Fruit fly (Drosophila melanogaster): Measurements from ENCODE around the gene CG10026.

Gene CG10026

dm6 chr2L:19454070-19454751 lies at the start of gene CG10026:
TSS of gene CG10026 (plus strand) at chr2L:19454256.
- no peak for TF ChIP-seq CG1621 (tag; optimal IDR thresholded peaks at IDR 0.05)
- peak; percentile 52 for TF ChIP-seq Sox102F (GFP tag; optimal IDR thresholded peaks at IDR 0.05)
- no peak for TF ChIP-seq dsx (GFP tag; optimal IDR thresholded peaks at IDR 0.05; ENCODE audit: poor library complexity, severe bottlenecking)
- TF ChIP-seq spab (GFP tag; optimal IDR thresholded peaks at IDR 0.05), result peak; percentile 51
- TF ChIP-seq fd59A (GFP tag; optimal IDR thresholded peaks at IDR 0.05), result peak; percentile 61
- peak; percentile 74 for TF ChIP-seq CG6808 (GFP tag; optimal IDR thresholded peaks at IDR 0.05)
- TF ChIP-seq achi (GFP tag; optimal IDR thresholded peaks at IDR 0.05), result peak; percentile 72
- TF ChIP-seq Eip93F (GFP tag; optimal IDR thresholded peaks at IDR 0.05), result no peak
- no peak for TF ChIP-seq Lpt (GFP tag; optimal IDR thresholded peaks at IDR 0.05)
- TF ChIP-seq Hr38 (GFP tag; optimal IDR thresholded peaks at IDR 0.05), result no peak
- no peak for TF ChIP-seq CG6854 (GFP tag; optimal IDR thresholded peaks at IDR 0.05)
- peak; percentile 60 for TF ChIP-seq Sox14 (GFP tag; optimal IDR thresholded peaks at IDR 0.05)
- no peak for TF ChIP-seq CG4318 (GFP tag; optimal IDR thresholded peaks at IDR 0.05)
- TF ChIP-seq esn (GFP tag; optimal IDR thresholded peaks at IDR 0.05), result peak; percentile 61
- TF ChIP-seq net (GFP tag; optimal IDR thresholded peaks at IDR 0.05), result peak; percentile 35
- TF ChIP-seq CG6276 (GFP tag; optimal IDR thresholded peaks at IDR 0.05), result peak; percentile 20
- TF ChIP-seq CG11902 (GFP tag; optimal IDR thresholded peaks at IDR 0.05), result no peak
- peak; percentile 53 for TF ChIP-seq OdsH (GFP tag; optimal IDR thresholded peaks at IDR 0.05)
- peak; percentile 35 for TF ChIP-seq CG31627 (GFP tag; optimal IDR thresholded peaks at IDR 0.05)
- TF ChIP-seq Ets96B (tag; optimal IDR thresholded peaks at IDR 0.05), result peak; percentile 61
- TF ChIP-seq dac (GFP tag; optimal IDR thresholded peaks at IDR 0.05), result no peak
- TF ChIP-seq Met (GFP tag; optimal IDR thresholded peaks at IDR 0.05), result peak; percentile 30
- TF ChIP-seq CG32006 (GFP tag; optimal IDR thresholded peaks at IDR 0.05), result peak; percentile 48
- peak; percentile 32 for TF ChIP-seq Ets21C (GFP tag; optimal IDR thresholded peaks at IDR 0.05)
- no peak for TF ChIP-seq fkh (GFP tag; optimal IDR thresholded peaks at IDR 0.05)
- TF ChIP-seq salr (GFP tag; optimal IDR thresholded peaks at IDR 0.05), result peak in 1 of 2 experiments; percentile 42
- TF ChIP-seq CG3919 (GFP tag; optimal IDR thresholded peaks at IDR 0.05), result peak; percentile 38
- no peak for TF ChIP-seq eg (GFP tag; IDR thresholded peaks at IDR 0.05)
- peak; percentile 57 for TF ChIP-seq svp (GFP tag)
- TF ChIP-seq CG15336 (GFP tag; IDR thresholded peaks at IDR 0.05), result no peak
- peak; percentile 27 for TF ChIP-seq Hr39 (GFP tag; optimal IDR thresholded peaks at IDR 0.05)
- peak; percentile 44 for TF ChIP-seq vri (GFP tag; optimal IDR thresholded peaks at IDR 0.05)
- TF ChIP-seq CG7368 (GFP tag; optimal IDR thresholded peaks at IDR 0.05), result no peak
- TF ChIP-seq CG10669 (GFP tag; optimal IDR thresholded peaks at IDR 0.05), result peak; percentile 63
- peak; percentile 40 for TF ChIP-seq Hr4 (GFP tag; optimal IDR thresholded peaks at IDR 0.05)
- TF ChIP-seq cyc (GFP tag; optimal IDR thresholded peaks at IDR 0.05), result no peak
- TF ChIP-seq Smox (GFP tag; optimal IDR thresholded peaks at IDR 0.05), result peak; percentile 57
- peak; percentile 45 for TF ChIP-seq CG8632 (GFP tag; optimal IDR thresholded peaks at IDR 0.05)
- TF ChIP-seq lz (GFP tag; optimal IDR thresholded peaks at IDR 0.05), result peak; percentile 58
- TF ChIP-seq CG6163 (GFP tag; IDR thresholded peaks at IDR 0.05), result no peak
- TF ChIP-seq CG9139 (GFP tag; optimal IDR thresholded peaks at IDR 0.05), result peak; percentile 13
- peak; percentile 4 for TF ChIP-seq CG11762 (GFP tag; optimal IDR thresholded peaks at IDR 0.05; ENCODE audit: insufficient read depth)
- peak; percentile 58 for TF ChIP-seq pdm3 (GFP tag; optimal IDR thresholded peaks at IDR 0.05)
- TF ChIP-seq Eip78C (GFP tag), result peak; percentile 80
- no peak for TF ChIP-seq fd85E (GFP tag; optimal IDR thresholded peaks at IDR 0.05)
- TF ChIP-seq CG16779 (tag; optimal IDR thresholded peaks at IDR 0.05), result peak; percentile 39
- TF ChIP-seq CG8119 (GFP tag; IDR thresholded peaks at IDR 0.05), result peak; percentile 45; the same call in 2 of the 3 replicates
- TF ChIP-seq CG34406 (GFP tag; optimal IDR thresholded peaks at IDR 0.05), result peak; percentile 44
- TF ChIP-seq Sox15 (GFP tag; optimal IDR thresholded peaks at IDR 0.05), result no peak
- no peak for TF ChIP-seq CG6792 (GFP tag; optimal IDR thresholded peaks at IDR 0.05)
- no peak for TF ChIP-seq Blimp-1 (GFP tag; optimal IDR thresholded peaks at IDR 0.05)
